Worm (Caenorhabditis elegans) whole organism, young adult: ENCODE data around the gene Y62E10A.6.

ENCODE experiments used
- B0019.2 ChIP-seq: fragments of 200-800 bp; sonication (Bioruptor generic); conservative IDR thresholded peaks from 2 replicates; pipeline ENCODE4 v1.3.6; 2022; ENCODE audit warnings: missing genetic modification reagents, missing genetic modification characterization, missing compliant biosample characterization
- B0336.3 ChIP-seq: fragments of 200-800 bp; sonication (Bioruptor generic); IDR thresholded peaks from 2 replicates; pipeline ENCODE4 v1.3.6; 2022; ENCODE audit warnings: missing genetic modification characterization, missing compliant biosample characterization
- F39B2.1 ChIP-seq: fragments of 200-800 bp; sonication (Bioruptor generic); IDR thresholded peaks from 2 replicates; pipeline ENCODE4 v1.3.6; 2022; ENCODE audit warnings: missing genetic modification reagents, missing genetic modification characterization, missing compliant biosample characterization
- F49E8.2 ChIP-seq: sonication (generic microtip); optimal IDR thresholded peaks from 3 replicates; lab custom pipeline; 2017; ENCODE audit warnings: missing genetic modification characterization, mild to moderate bottlenecking, missing compliant biosample characterization, antibody characterized with exemption, moderate library complexity; ENCODE audit not compliant: insufficient read depth
- F52B5.7 ChIP-seq: sonication (generic microtip); optimal IDR thresholded peaks from 2 replicates; lab custom pipeline; 2016; ENCODE audit warnings: mild to moderate bottlenecking, missing genetic modification characterization, missing compliant biosample characterization
- Y53F4B.3 ChIP-seq: fragments of 200-800 bp; sonication (Bioruptor generic); IDR thresholded peaks from 2 replicates; pipeline ENCODE4 v1.3.6; 2022; ENCODE audit warnings: missing genetic modification reagents, missing genetic modification characterization, missing compliant biosample characterization
- Y53G8AR.9 ChIP-seq: fragments of 200-800 bp; sonication (Bioruptor generic); conservative IDR thresholded peaks from 2 replicates; pipeline ENCODE4 v1.3.6; 2022; ENCODE audit warnings: missing genetic modification reagents, missing genetic modification characterization, missing compliant biosample characterization
- Y67H2A.10 ChIP-seq: fragments of 200-800 bp; sonication (Bioruptor generic); conservative IDR thresholded peaks from 2 replicates; pipeline ENCODE4 v1.3.6; 2022; ENCODE audit warnings: missing genetic modification reagents, missing genetic modification characterization, missing compliant biosample characterization
- Y79H2A.3 ChIP-seq: fragments of 200-800 bp; sonication (Bioruptor generic); conservative IDR thresholded peaks from 2 replicates; pipeline ENCODE4 v1.3.6; 2022; ENCODE audit warnings: missing genetic modification reagents, missing genetic modification characterization, missing compliant biosample characterization
- Y95B8A.8 ChIP-seq: fragments of 200-800 bp; sonication (Bioruptor generic); IDR thresholded peaks from 2 replicates; pipeline ENCODE4 v1.3.6; 2022; ENCODE audit warnings: missing genetic modification reagents, missing genetic modification characterization, missing compliant biosample characterization
- aptf-2 ChIP-seq: fragments of 200-800 bp; sonication (Bioruptor generic); conservative IDR thresholded peaks from 2 replicates; pipeline ENCODE4 v1.3.6; 2022; ENCODE audit warnings: missing genetic modification reagents, missing genetic modification characterization, missing compliant biosample characterization
- aptf-3 ChIP-seq: fragments of 200-800 bp; sonication (Bioruptor generic); IDR thresholded peaks from 2 replicates; pipeline ENCODE4 v1.3.6; 2022; ENCODE audit warnings: missing genetic modification characterization, missing compliant biosample characterization
- atf-7 ChIP-seq: sonication (generic microtip); optimal IDR thresholded peaks from 2 replicates; lab custom pipeline; 2017; ENCODE audit warnings: mild to moderate bottlenecking, missing genetic modification characterization, missing compliant biosample characterization
- attf-3 ChIP-seq: fragments of 200-800 bp; sonication (Bioruptor generic); conservative IDR thresholded peaks from 2 replicates; pipeline ENCODE4 v1.3.6; 2022; ENCODE audit warnings: missing genetic modification reagents, missing genetic modification characterization, missing compliant biosample characterization
- bed-1 ChIP-seq: fragments of 200-800 bp; sonication (Bioruptor generic); IDR thresholded peaks from 2 replicates; pipeline ENCODE4 v1.3.6; 2022; ENCODE audit warnings: missing genetic modification reagents, missing genetic modification characterization, missing compliant biosample characterization
- ceh-27 ChIP-seq: fragments of 200-800 bp; sonication (Bioruptor generic); optimal IDR thresholded peaks from 2 replicates; lab custom pipeline; 2018; ENCODE audit warnings: mild to moderate bottlenecking, missing genetic modification characterization, moderate library complexity, missing compliant biosample characterization
- dox-1 ChIP-seq: fragments of 200-800 bp; sonication (Bioruptor generic); IDR thresholded peaks from 2 replicates; pipeline ENCODE4 v1.3.6; 2022; ENCODE audit warnings: missing genetic modification reagents, missing genetic modification characterization, missing compliant biosample characterization
- efl-1 ChIP-seq: fragments of 150-350 bp; optimal IDR thresholded peaks from 2 replicates; lab custom pipeline; 2014; ENCODE audit warnings: missing biosample characterization, missing genetic modification reagents, missing genetic modification characterization
- egl-44 ChIP-seq: fragments of 200-800 bp; sonication (Bioruptor generic); IDR thresholded peaks from 2 replicates; pipeline ENCODE4 v1.3.6; 2022; ENCODE audit warnings: missing genetic modification reagents, missing genetic modification characterization, missing compliant biosample characterization
- egrh-3 ChIP-seq: fragments of 200-800 bp; sonication (Bioruptor generic); IDR thresholded peaks from 2 replicates; pipeline ENCODE4 v1.3.6; 2022; ENCODE audit warnings: missing genetic modification reagents, missing genetic modification characterization, missing compliant biosample characterization
- ekl-4 ChIP-seq: fragments of 200-800 bp; sonication (Bioruptor generic); IDR thresholded peaks from 2 replicates; pipeline ENCODE4 v1.3.6; 2022; ENCODE audit warnings: missing genetic modification reagents, missing genetic modification characterization, missing compliant biosample characterization
- gei-17 ChIP-seq: fragments of 200-800 bp; sonication (Bioruptor generic); optimal IDR thresholded peaks from 2 replicates; lab custom pipeline; 2018; ENCODE audit warnings: mild to moderate bottlenecking, missing genetic modification characterization, missing compliant biosample characterization
- hmg-20 ChIP-seq: fragments of 200-800 bp; sonication (Bioruptor generic); IDR thresholded peaks from 2 replicates; pipeline ENCODE4 v1.3.6; 2022; ENCODE audit warnings: missing genetic modification reagents, missing genetic modification characterization, missing compliant biosample characterization
- hsf-1 ChIP-seq: fragments of 200-800 bp; sonication (Bioruptor generic); IDR thresholded peaks from 2 replicates; pipeline ENCODE4 v1.3.6; 2022; ENCODE audit warnings: missing genetic modification reagents, missing genetic modification characterization, missing compliant biosample characterization
- let-526 ChIP-seq: fragments of 200-800 bp; sonication (Bioruptor generic); IDR thresholded peaks from 2 replicates; pipeline ENCODE4 v1.3.6; 2022; ENCODE audit warnings: missing genetic modification reagents, missing genetic modification characterization, missing compliant biosample characterization
- lin-26 ChIP-seq: fragments of 200-800 bp; sonication (Bioruptor generic); IDR thresholded peaks from 2 replicates; pipeline ENCODE4 v1.3.6; 2022; ENCODE audit warnings: missing genetic modification reagents, missing genetic modification characterization, missing compliant biosample characterization
- lin-40 ChIP-seq: sonication (generic microtip); optimal IDR thresholded peaks from 2 replicates; lab custom pipeline; 2016; ENCODE audit warnings: missing genetic modification characterization, mild to moderate bottlenecking, missing compliant biosample characterization, missing genotype, missing genetic modification reagents
- lin-54 ChIP-seq: fragments of 200-800 bp; sonication (Bioruptor generic); optimal IDR thresholded peaks from 2 replicates; lab custom pipeline; 2018; ENCODE audit warnings: mild to moderate bottlenecking, missing genetic modification characterization, missing compliant biosample characterization
- mxl-1 ChIP-seq: sonication (generic microtip); optimal IDR thresholded peaks from 2 replicates; lab custom pipeline; 2016; ENCODE audit warnings: missing genetic modification characterization, missing compliant biosample characterization
- nfya-2 ChIP-seq: fragments of 200-800 bp; sonication (Bioruptor generic); IDR thresholded peaks from 2 replicates; pipeline ENCODE4 v1.3.6; 2022; ENCODE audit warnings: missing genetic modification reagents, missing genetic modification characterization, missing compliant biosample characterization
- nfyb-1 ChIP-seq: fragments of 200-800 bp; sonication (Bioruptor generic); IDR thresholded peaks from 2 replicates; pipeline ENCODE4 v1.3.6; 2022; ENCODE audit warnings: missing genetic modification reagents, missing genetic modification characterization, missing compliant biosample characterization
- pbrm-1 ChIP-seq: fragments of 200-800 bp; sonication (Bioruptor generic); IDR thresholded peaks from 2 replicates; pipeline ENCODE4 v1.3.6; 2022; ENCODE audit warnings: missing genetic modification reagents, missing genetic modification characterization, missing compliant biosample characterization
- rcor-1 ChIP-seq: fragments of 200-800 bp; sonication (Bioruptor generic); IDR thresholded peaks from 2 replicates; pipeline ENCODE4 v1.3.6; 2022; ENCODE audit warnings: missing genetic modification reagents, missing genetic modification characterization, missing compliant biosample characterization
- rec-8 ChIP-seq, 2 experiments: sonication (generic microtip); optimal IDR thresholded peaks; 2 replicates each; lab custom pipeline; 2016; ENCODE audit warnings: mild to moderate bottlenecking in 2 of 2, missing genetic modification characterization in 2 of 2, missing genetic modification reagents in 2 of 2, missing genotype in 2 of 2, missing biosample characterization in 1 of 2, missing compliant biosample characterization in 1 of 2, moderate library complexity in 1 of 2
- rpc-1 ChIP-seq, 2 experiments: fragments of 150-350 bp in 1 of 2; sonication (generic microtip) in 1 of 2; optimal IDR thresholded peaks; 2 replicates each; lab custom pipeline; 2014 to 2018; ENCODE audit warnings: missing biosample characterization in 1 of 2, missing genetic modification characterization in 1 of 2, missing genetic modification reagents in 1 of 2, missing genotype in 1 of 2
- sdz-38 ChIP-seq: sonication (generic microtip); optimal IDR thresholded peaks from 2 replicates; lab custom pipeline; 2016; ENCODE audit warnings: missing genotype, missing genetic modification characterization, missing compliant biosample characterization
- snpc-1.3 ChIP-seq: sonication (generic microtip); optimal IDR thresholded peaks from 2 replicates; lab custom pipeline; 2017; ENCODE audit warnings: missing genetic modification characterization, mild to moderate bottlenecking, missing compliant biosample characterization, antibody characterized with exemption, moderate library complexity, missing genotype, missing genetic modification reagents; ENCODE audit not compliant: insufficient read depth
- snpc-4 ChIP-seq, 5 experiments: fragments of 150-350 bp in 1 of 5; sonication (generic microtip) in 4 of 5; optimal IDR thresholded peaks; 2 replicates each; lab custom pipeline; 2014 to 2018; ENCODE audit warnings: missing genetic modification characterization in 5 of 5, missing biosample characterization in 3 of 5, antibody characterized with exemption in 2 of 5, mild to moderate bottlenecking in 2 of 5, missing compliant biosample characterization in 2 of 5, missing genotype in 2 of 5, moderate library complexity in 2 of 5, missing genetic modification reagents in 1 of 5
- tbp1 ChIP-seq: fragments of 200-800 bp; sonication (Bioruptor generic); optimal IDR thresholded peaks from 2 replicates; lab custom pipeline; 2018; ENCODE audit warnings: mild to moderate bottlenecking, missing genetic modification characterization, missing compliant biosample characterization
- tlf-1 ChIP-seq: fragments of 200-800 bp; sonication (Bioruptor generic); optimal IDR thresholded peaks from 2 replicates; lab custom pipeline; 2018; ENCODE audit warnings: mild to moderate bottlenecking, missing genetic modification characterization, missing compliant biosample characterization
- unc-130 ChIP-seq: sonication (generic microtip); optimal IDR thresholded peaks from 2 replicates; lab custom pipeline; 2016; ENCODE audit warnings: missing genetic modification reagents, missing genetic modification characterization, missing compliant biosample characterization
- zfh-2 ChIP-seq: fragments of 200-800 bp; sonication (Bioruptor generic); conservative IDR thresholded peaks from 2 replicates; pipeline ENCODE4 v1.3.6; 2022; ENCODE audit warnings: missing genetic modification reagents, missing genetic modification characterization, missing compliant biosample characterization
- ztf-22 ChIP-seq: fragments of 200-800 bp; sonication (Bioruptor generic); optimal IDR thresholded peaks from 2 replicates; lab custom pipeline; 2018; ENCODE audit warnings: mild to moderate bottlenecking, missing genetic modification characterization, moderate library complexity, missing compliant biosample characterization
- ztf-25 ChIP-seq: fragments of 200-800 bp; sonication (Bioruptor generic); IDR thresholded peaks from 2 replicates; pipeline ENCODE4 v1.3.6; 2022; ENCODE audit warnings: missing genetic modification reagents, missing genetic modification characterization, missing compliant biosample characterization
- ztf-26 ChIP-seq: sonication (generic microtip); optimal IDR thresholded peaks from 2 replicates; lab custom pipeline; 2017; ENCODE audit warnings: missing genetic modification characterization, missing compliant biosample characterization
- ztf-6 ChIP-seq: fragments of 200-800 bp; sonication (Bioruptor generic); IDR thresholded peaks from 2 replicates; pipeline ENCODE4 v1.3.6; 2022; ENCODE audit warnings: missing genetic modification reagents, missing genetic modification characterization, missing compliant biosample characterization

Y62E10A.6 gene

ce11 chrIV:13353143-13353773 is 18.5 kb upstream of the Y62E10A.6 start, which contains the start of the genes rec-8 and mex-5 (continued):
- TF ChIP-seq ekl-4 (peak; percentile 64; the same call in 1 of the 2 replicates), nfya-2 (GFP tag; lab: Robert Waterston, UW) (no peak), egl-44 (GFP tag; lab: Robert Waterston, UW) (no peak), zfh-2 (GFP tag; lab: Robert Waterston, UW) (no peak), unc-130 (GFP tag; lab: Kevin White, UChicago) (peak; percentile 90), Y79H2A.3 (GFP tag; lab: Robert Waterston, UW) (no peak), aptf-3 (GFP tag; lab: Robert Waterston, UW) (no peak), tlf-1 (GFP tag; lab: Kevin White, UChicago) (peak; percentile 85), lin-26 (GFP tag; lab: Robert Waterston, UW) (no peak), gei-17 (GFP tag; lab: Kevin White, UChicago) (no peak), Y67H2A.10 (GFP tag; lab: Robert Waterston, UW) (no peak), nfyb-1 (no peak), B0336.3 (peak; percentile 42; the same call in 1 of the 2 replicates), lin-54 (GFP tag; lab: Kevin White, UChicago) (peak; percentile 75), F52B5.7 (no peak), ztf-6 (no peak), F49E8.2 (tag; lab: Kevin White, UChicago) (peak; percentile 95), Y53G8AR.9 (GFP tag; lab: Robert Waterston, UW) (0 out of 2 replicates have a peak, but pooled peaks have one; percentile 38), ztf-26 (tag; lab: Kevin White, UChicago) (no peak), F39B2.1 (GFP tag; lab: Robert Waterston, UW) (no peak), efl-1 (GFP tag; lab: Kevin White, UChicago) (peak; percentile 98), Y95B8A.8 (GFP tag; lab: Robert Waterston, UW) (peak; percentile 68; the same call in 1 of the 2 replicates), aptf-2 (GFP tag; lab: Robert Waterston, UW) (no peak), egrh-3 (no peak), atf-7 (no peak), ceh-27 (no peak), rpc-1 (optimal IDR thresholded peaks at IDR 0.05; lab: Kevin White, UChicago) (no peak), rpc-1 (tag; optimal IDR thresholded peaks at IDR 0.05; lab: Kevin White, UChicago) (peak; percentile 12), Y53F4B.3 (GFP tag; lab: Robert Waterston, UW) (no peak), hsf-1 (peak; percentile 96), ztf-22 (no peak), sdz-38 (no peak), snpc-1.3 (tag; lab: Kevin White, UChicago) (peak; percentile 90), ztf-25 (GFP tag; lab: Robert Waterston, UW) (0 out of 2 replicates have a peak, but pooled peaks have one; percentile 52), snpc-4 (GFP tag; optimal IDR thresholded peaks at IDR 0.05; lab: Kevin White, UChicago) (peak; percentile 28), snpc-4 (tag; optimal IDR thresholded peaks at IDR 0.05; lab: Kevin White, UChicago) (peak in 2 of 4 experiments; percentile 43 to 78), hmg-20 (GFP tag; lab: Robert Waterston, UW) (no peak), bed-1 (GFP tag; lab: Robert Waterston, UW) (no peak), B0019.2 (GFP tag; lab: Robert Waterston, UW) (peak; percentile 84), pbrm-1 (GFP tag; lab: Robert Waterston, UW) (no peak; the same call in 1 of the 2 replicates), let-526 (no peak), attf-3 (no peak), lin-40 (no peak), tbp1 (GFP tag; lab: Kevin White, UChicago) (peak; percentile 53), rcor-1 (peak; percentile 28; the same call in 1 of the 2 replicates), dox-1 (GFP tag; lab: Robert Waterston, UW) (peak; percentile 57; the same call in 1 of the 2 replicates), rec-8 (tag; optimal IDR thresholded peaks at IDR 0.05; lab: Kevin White, UChicago) (no peak), mxl-1 (no peak)
